Fruit fly (Drosophila melanogaster) whole organism, wandering third instar larva: ENCODE data around the gene CG17364.

Source experiments
- Abd-B ChIP-seq: fragments of >200 bp; optimal IDR thresholded peaks from 2 replicates; lab custom pipeline; 2017; ENCODE audit warnings: missing biosample characterization, missing genetic modification characterization
- CG32264 ChIP-seq: fragments of 200-800 bp; sonication (Bioruptor generic); optimal IDR thresholded peaks from 2 replicates; lab custom pipeline; 2016; ENCODE audit warnings: missing biosample characterization, missing genetic modification characterization
- CG9705 ChIP-seq: fragments of 200-800 bp; sonication (Bioruptor generic); optimal IDR thresholded peaks from 2 replicates; lab custom pipeline; 2018; ENCODE audit warnings: missing biosample characterization, mild to moderate bottlenecking, missing genetic modification characterization
- CrebA ChIP-seq: fragments of 200-800 bp; sonication (Bioruptor generic); optimal IDR thresholded peaks from 2 replicates; lab custom pipeline; 2016; ENCODE audit warnings: missing biosample characterization, mild to moderate bottlenecking, missing genetic modification characterization, borderline replicate concordance
- Dfd ChIP-seq: fragments of >200 bp; optimal IDR thresholded peaks from 2 replicates; lab custom pipeline; 2017; ENCODE audit warnings: missing biosample characterization, missing genetic modification characterization
- Dif ChIP-seq: fragments of 200-275, 200-300 bp; sonication (Bioruptor generic); optimal IDR thresholded peaks from 2 replicates; lab custom pipeline; 2018; ENCODE audit warnings: missing biosample characterization, missing genetic modification characterization; ENCODE audit not compliant: partially characterized antibody
- GATAd ChIP-seq: sonication (Bioruptor generic); optimal IDR thresholded peaks from 2 replicates; lab custom pipeline; 2016; ENCODE audit warnings: missing biosample characterization, missing genetic modification characterization
- HLH106 ChIP-seq: fragments of 200-800 bp; optimal IDR thresholded peaks from 3 replicates; lab custom pipeline; 2019; ENCODE audit warnings: missing biosample characterization, mild to moderate bottlenecking, missing genetic modification characterization, moderate library complexity
- Hnf4 ChIP-seq: fragments of 200-800 bp; sonication (Bioruptor generic); optimal IDR thresholded peaks from 2 replicates; lab custom pipeline; 2016; ENCODE audit warnings: missing biosample characterization, mild to moderate bottlenecking, missing genetic modification characterization
- Hr78 ChIP-seq: fragments of >200 bp; optimal IDR thresholded peaks from 2 replicates; lab custom pipeline; 2017; ENCODE audit warnings: missing biosample characterization, missing genetic modification characterization
- Hr83 ChIP-seq: fragments of 200-300 bp; sonication (Bioruptor generic); optimal IDR thresholded peaks from 2 replicates; lab custom pipeline; 2016; ENCODE audit warnings: missing biosample characterization, mild to moderate bottlenecking, missing genetic modification characterization, moderate library complexity; ENCODE audit not compliant: poor library complexity, severe bottlenecking
- Jra ChIP-seq: sonication (Bioruptor generic); optimal IDR thresholded peaks from 2 replicates; lab custom pipeline; 2016; ENCODE audit warnings: missing biosample characterization, missing genetic modification characterization
- Mio ChIP-seq: sonication (Bioruptor generic); optimal IDR thresholded peaks from 2 replicates; lab custom pipeline; 2016; ENCODE audit warnings: missing biosample characterization, missing genetic modification characterization
- Myc ChIP-seq: fragments of >200 bp; optimal IDR thresholded peaks from 2 replicates; lab custom pipeline; 2017
- N ChIP-seq: fragments of >200 bp; optimal IDR thresholded peaks from 2 replicates; lab custom pipeline; 2018; ENCODE audit warnings: missing biosample characterization, missing external identifiers, missing genetic modification characterization
- OdsH ChIP-seq: fragments of 200-800 bp; sonication (Bioruptor generic); optimal IDR thresholded peaks from 2 replicates; lab custom pipeline; 2016; ENCODE audit warnings: missing biosample characterization, mild to moderate bottlenecking, missing genetic modification characterization
- Rel ChIP-seq, 2 experiments: fragments of 200-800 bp; sonication (Bioruptor generic) in 1 of 2; optimal IDR thresholded peaks; 2 replicates in 1 of 2; 3 replicates in 1 of 2; lab custom pipeline; 2016 to 2019; ENCODE audit warnings: mild to moderate bottlenecking in 2 of 2, missing biosample characterization in 2 of 2, missing genetic modification characterization in 2 of 2, moderate library complexity in 1 of 2
- Sp1 ChIP-seq: fragments of 200-800 bp; sonication (Bioruptor generic); optimal IDR thresholded peaks from 3 replicates; lab custom pipeline; 2019; ENCODE audit warnings: missing biosample characterization, mild to moderate bottlenecking, missing genetic modification characterization, moderate library complexity
- Vsx2 ChIP-seq: fragments of 200-300, 225-300 bp; sonication (Bioruptor generic); optimal IDR thresholded peaks from 2 replicates; lab custom pipeline; 2018; ENCODE audit warnings: missing biosample characterization, missing genetic modification characterization; ENCODE audit not compliant: partially characterized antibody
- br ChIP-seq: fragments of 200-800 bp; sonication (Bioruptor generic); optimal IDR thresholded peaks from 2 replicates; lab custom pipeline; 2016; ENCODE audit warnings: missing biosample characterization, missing genetic modification characterization
- brk ChIP-seq: fragments of 200-800 bp; sonication (Bioruptor generic); optimal IDR thresholded peaks from 2 replicates; lab custom pipeline; 2016; ENCODE audit warnings: missing biosample characterization, mild to moderate bottlenecking, missing genetic modification characterization
- dl ChIP-seq, 2 experiments: fragments of 175-275, 200-275 bp in 1 of 2; fragments of 200-275 bp in 1 of 2; sonication (Bioruptor generic); optimal IDR thresholded peaks; lab custom pipeline; 2018; ENCODE audit warnings: mild to moderate bottlenecking in 2 of 2, missing biosample characterization in 2 of 2, missing genetic modification characterization in 2 of 2, moderate library complexity in 2 of 2; ENCODE audit not compliant: partially characterized antibody in 2 of 2, insufficient read depth in 1 of 2
- dmrt93B ChIP-seq: fragments of 200-800 bp; sonication (Bioruptor generic); optimal IDR thresholded peaks from 2 replicates; lab custom pipeline; 2018; ENCODE audit warnings: missing biosample characterization, mild to moderate bottlenecking, missing genetic modification characterization
- dsf ChIP-seq: sonication (Bioruptor generic); optimal IDR thresholded peaks from 2 replicates; lab custom pipeline; 2016; ENCODE audit warnings: missing biosample characterization, missing genetic modification characterization, borderline replicate concordance
- ey ChIP-seq: fragments of 200-800 bp; sonication (Bioruptor generic); optimal IDR thresholded peaks from 2 replicates; lab custom pipeline; 2016; ENCODE audit warnings: missing biosample characterization, missing genetic modification characterization
- foxo ChIP-seq, 2 experiments: fragments of 200-800 bp; sonication (Bioruptor generic); optimal IDR thresholded peaks; 2 replicates in 1 of 2; 3 replicates in 1 of 2; lab custom pipeline; 2016 to 2017; ENCODE audit warnings: missing biosample characterization in 2 of 2, missing genetic modification characterization in 2 of 2
- h ChIP-seq: fragments of 200-800 bp; sonication (Bioruptor generic); optimal IDR thresholded peaks from 3 replicates; lab custom pipeline; 2016; ENCODE audit warnings: missing biosample characterization, mild to moderate bottlenecking, missing genetic modification characterization
- jim ChIP-seq: fragments of 175-275, 200-325 bp; sonication (Bioruptor generic); optimal IDR thresholded peaks from 2 replicates; lab custom pipeline; 2016; ENCODE audit warnings: missing biosample characterization, mild to moderate bottlenecking, missing genetic modification characterization
- lola ChIP-seq: fragments of >200 bp; optimal IDR thresholded peaks from 2 replicates; lab custom pipeline; 2017; ENCODE audit warnings: missing biosample characterization, missing genetic modification characterization
- pan ChIP-seq: fragments of >200 bp; optimal IDR thresholded peaks from 2 replicates; lab custom pipeline; 2017
- psq ChIP-seq: fragments of 200-800 bp; sonication (Bioruptor generic); optimal IDR thresholded peaks from 3 replicates; lab custom pipeline; 2017; ENCODE audit warnings: missing biosample characterization, mild to moderate bottlenecking, missing genetic modification characterization, moderate library complexity
- rgr ChIP-seq: fragments of 200-800 bp; sonication (Bioruptor generic); optimal IDR thresholded peaks from 3 replicates; lab custom pipeline; 2016; ENCODE audit warnings: missing biosample characterization, mild to moderate bottlenecking, missing genetic modification characterization
- sage ChIP-seq: fragments of 200-800 bp; sonication (Bioruptor generic); optimal IDR thresholded peaks from 2 replicates; lab custom pipeline; 2016; ENCODE audit warnings: missing biosample characterization, mild to moderate bottlenecking, missing genetic modification characterization
- sv ChIP-seq: fragments of 200-800 bp; sonication (Bioruptor generic); optimal IDR thresholded peaks from 3 replicates; lab custom pipeline; 2016; ENCODE audit warnings: missing biosample characterization, missing genetic modification characterization
- tai ChIP-seq: sonication (Bioruptor generic); optimal IDR thresholded peaks from 2 replicates; lab custom pipeline; 2016; ENCODE audit warnings: missing biosample characterization, missing genetic modification characterization
- usp ChIP-seq: fragments of >200 bp; optimal IDR thresholded peaks from 2 replicates; lab custom pipeline; 2017; ENCODE audit warnings: missing biosample characterization, missing genetic modification characterization
- woc ChIP-seq: sonication (Bioruptor generic); optimal IDR thresholded peaks from 2 replicates; lab custom pipeline; 2016; ENCODE audit warnings: missing biosample characterization, mild to moderate bottlenecking, missing genetic modification characterization

The CG17364 gene

dm6 chr3L:13993233-13993741, at the start of gene CG17364:
Gene CG17364 (minus strand): TSS chr3L:13993400.
- TF ChIP-seq foxo (GFP tag; optimal IDR thresholded peaks at IDR 0.05; lab: Kevin White, UChicago): no peak
- TF ChIP-seq CG9705 (GFP tag; lab: Kevin White, UChicago): no peak
- no peak for TF ChIP-seq Vsx2 (GFP tag; lab: Kevin White, UChicago)
- TF ChIP-seq Dif (GFP tag; lab: Kevin White, UChicago): no peak
- TF ChIP-seq HLH106 (tag; lab: Kevin White, UChicago): no peak
- TF ChIP-seq jim (GFP tag; lab: Kevin White, UChicago): no peak
- TF ChIP-seq Rel (GFP tag; optimal IDR thresholded peaks at IDR 0.05; lab: Kevin White, UChicago): no peak
- no peak for TF ChIP-seq Rel (tag; optimal IDR thresholded peaks at IDR 0.05; lab: Kevin White, UChicago)
- TF ChIP-seq GATAd (GFP tag; lab: Kevin White, UChicago): no peak
- TF ChIP-seq rgr (GFP tag; lab: Kevin White, UChicago): no peak
- no peak for TF ChIP-seq sage (GFP tag; lab: Kevin White, UChicago)
- no peak for TF ChIP-seq ey
- no peak for TF ChIP-seq dsf (GFP tag; lab: Kevin White, UChicago)
- no peak for TF ChIP-seq pan (lab: Kevin White, UChicago)
- TF ChIP-seq Hr78: no peak
- no peak for TF ChIP-seq h (GFP tag; lab: Kevin White, UChicago)
- no peak for TF ChIP-seq Hnf4 (GFP tag; lab: Kevin White, UChicago)

dm6 chr3L:14037655-14038644, 44.8 kb upstream of the CG17364 start:
- TF ChIP-seq rgr (GFP tag; lab: Kevin White, UChicago): no peak
- TF ChIP-seq Abd-B (GFP tag; lab: Kevin White, UChicago): no peak
- peak in 1 of 2 experiments; percentile 68 for TF ChIP-seq dl (GFP tag; optimal IDR thresholded peaks at IDR 0.05; lab: Kevin White, UChicago; ENCODE audit: insufficient read depth in 1 of 2, partially characterized antibody in 2 of 2)
- peak; percentile 1 for TF ChIP-seq OdsH (GFP tag; lab: Kevin White, UChicago)
- no peak for TF ChIP-seq sv (GFP tag; lab: Kevin White, UChicago)
- TF ChIP-seq Sp1: no peak
- TF ChIP-seq usp: no peak
- no peak for TF ChIP-seq brk (GFP tag; lab: Kevin White, UChicago)
- no peak for TF ChIP-seq CG9705 (GFP tag; lab: Kevin White, UChicago)
- peak; percentile 56 for TF ChIP-seq Vsx2 (GFP tag; lab: Kevin White, UChicago)
- peak; percentile 21 for TF ChIP-seq h (GFP tag; lab: Kevin White, UChicago)
- no peak for TF ChIP-seq CrebA (GFP tag; lab: Kevin White, UChicago)
- TF ChIP-seq Dif (GFP tag; lab: Kevin White, UChicago): peak; percentile 75
- TF ChIP-seq CG32264 (GFP tag; lab: Kevin White, UChicago): peak; percentile 29
- TF ChIP-seq br (GFP tag; lab: Kevin White, UChicago): no peak
- no peak for TF ChIP-seq Hnf4 (GFP tag; lab: Kevin White, UChicago)
- TF ChIP-seq N (GFP tag; lab: Kevin White, UChicago): no peak
- no peak for TF ChIP-seq Jra (GFP tag; lab: Kevin White, UChicago)
- TF ChIP-seq psq (GFP tag; lab: Kevin White, UChicago): peak; percentile 39
- peak in 1 of 2 experiments; percentile 18 for TF ChIP-seq foxo (GFP tag; optimal IDR thresholded peaks at IDR 0.05; lab: Kevin White, UChicago)
- TF ChIP-seq Rel (GFP tag; optimal IDR thresholded peaks at IDR 0.05; lab: Kevin White, UChicago): no peak
- TF ChIP-seq Rel (tag; optimal IDR thresholded peaks at IDR 0.05; lab: Kevin White, UChicago): peak; percentile 78
- TF ChIP-seq Mio (GFP tag; lab: Kevin White, UChicago): no peak
- TF ChIP-seq sage (GFP tag; lab: Kevin White, UChicago): peak; percentile 62

- no peak for TF ChIP-seq Myc (lab: Kevin White, UChicago)
- no peak for TF ChIP-seq dl (GFP tag; optimal IDR thresholded peaks at IDR 0.05; lab: Kevin White, UChicago; ENCODE audit: insufficient read depth in 1 of 2, partially characterized antibody in 2 of 2)
- TF ChIP-seq lola (GFP tag; lab: Kevin White, UChicago): no peak
- TF ChIP-seq h (GFP tag; lab: Kevin White, UChicago): peak; percentile 28
- TF ChIP-seq Jra (GFP tag; lab: Kevin White, UChicago): peak; percentile 66
- TF ChIP-seq OdsH (GFP tag; lab: Kevin White, UChicago): peak; percentile 21
- TF ChIP-seq jim (GFP tag; lab: Kevin White, UChicago): peak; percentile 51
- peak; percentile 33 for TF ChIP-seq dsf (GFP tag; lab: Kevin White, UChicago)
- TF ChIP-seq Hr83 (GFP tag; lab: Kevin White, UChicago): peak; percentile 67
- no peak for TF ChIP-seq psq (GFP tag; lab: Kevin White, UChicago)
- peak in 1 of 2 experiments; percentile 6 for TF ChIP-seq foxo (GFP tag; optimal IDR thresholded peaks at IDR 0.05; lab: Kevin White, UChicago)
- no peak for TF ChIP-seq tai (GFP tag; lab: Kevin White, UChicago)
- TF ChIP-seq Dfd (GFP tag; lab: Kevin White, UChicago): no peak
- TF ChIP-seq CG9705 (GFP tag; lab: Kevin White, UChicago): no peak
- TF ChIP-seq dmrt93B (GFP tag; lab: Kevin White, UChicago): no peak
- no peak for TF ChIP-seq brk (GFP tag; lab: Kevin White, UChicago)
- peak; percentile 18 for TF ChIP-seq GATAd (GFP tag; lab: Kevin White, UChicago)
- no peak for TF ChIP-seq N (GFP tag; lab: Kevin White, UChicago)
- TF ChIP-seq br (GFP tag; lab: Kevin White, UChicago): peak; percentile 31
- TF ChIP-seq woc: peak; percentile 7
- peak; percentile 7 for TF ChIP-seq CG32264 (GFP tag; lab: Kevin White, UChicago)
- peak; percentile 83 for TF ChIP-seq Hnf4 (GFP tag; lab: Kevin White, UChicago)
- peak; percentile 62 for TF ChIP-seq rgr (GFP tag; lab: Kevin White, UChicago)
- TF ChIP-seq CrebA (GFP tag; lab: Kevin White, UChicago): no peak
- no peak for TF ChIP-seq ey
- no peak for TF ChIP-seq usp
- TF ChIP-seq Rel (GFP tag; optimal IDR thresholded peaks at IDR 0.05; lab: Kevin White, UChicago): no peak
- TF ChIP-seq Rel (tag; optimal IDR thresholded peaks at IDR 0.05; lab: Kevin White, UChicago): peak; percentile 30
These were observed 43.7 kb upstream of the CG17364 start, which contains the start of gene Hsp110 for dm6 chr3L:14036867-14037313. Gene Hsp110 (plus strand): TSS chr3L:14037019.
